Fruit fly (Drosophila melanogaster) whole organism, embryonic: Measurements from ENCODE around the gene CG14194.
A peak's percentile ranks its signal among the peaks of the same experiment; 100 is the strongest.

Source experiments
- Atf6 ChIP-seq: fragments of 200-800 bp; sonication (Bioruptor generic); IDR thresholded peaks from 2 replicates; pipeline ENCODE4 v1.3.6; 2022; ENCODE audit warnings: missing biosample characterization, missing genetic modification characterization
- B-H2 ChIP-seq: fragments of 200-800 bp; sonication (Bioruptor generic); optimal IDR thresholded peaks from 2 replicates; lab custom pipeline; 2018; ENCODE audit warnings: missing biosample characterization, mild to moderate bottlenecking, missing genetic modification characterization
- BtbVII ChIP-seq: fragments of 200-800 bp; sonication (Bioruptor generic); optimal IDR thresholded peaks from 3 replicates; lab custom pipeline; 2017; ENCODE audit warnings: missing biosample characterization, mild to moderate bottlenecking, missing genetic modification characterization
- CG10274 ChIP-seq: fragments of 200-800 bp; sonication (Bioruptor generic); optimal IDR thresholded peaks from 3 replicates; lab custom pipeline; 2017; ENCODE audit warnings: missing biosample characterization, mild to moderate bottlenecking, missing genetic modification characterization
- CG11398 ChIP-seq: fragments of 200-800 bp; sonication (Bioruptor generic); optimal IDR thresholded peaks from 2 replicates; lab custom pipeline; 2016; ENCODE audit warnings: missing biosample characterization, missing genetic modification characterization
- CG11695 ChIP-seq: fragments of 200-800 bp; sonication (Bioruptor generic); IDR thresholded peaks from 3 replicates; pipeline ENCODE4 v1.3.6; 2022; ENCODE audit warnings: missing biosample characterization, missing genetic modification characterization
- CG11723 ChIP-seq: fragments of 200-800 bp; sonication (Bioruptor generic); optimal IDR thresholded peaks from 2 replicates; lab custom pipeline; 2017; ENCODE audit warnings: missing biosample characterization, mild to moderate bottlenecking, missing genetic modification characterization
- CG13624 ChIP-seq: fragments of 200-800 bp; sonication (Bioruptor generic); optimal IDR thresholded peaks from 2 replicates; lab custom pipeline; 2016; ENCODE audit warnings: missing biosample characterization, missing genetic modification characterization
- CG16779 ChIP-seq: fragments of 200-800 bp; sonication (Bioruptor generic); IDR thresholded peaks from 2 replicates; pipeline ENCODE4 v1.3.6; 2022; ENCODE audit warnings: missing biosample characterization, missing genetic modification characterization
- CG16813 ChIP-seq: fragments of 200-800 bp; sonication (Bioruptor generic); IDR thresholded peaks from 3 replicates; pipeline ENCODE4 v1.3.6; 2022; ENCODE audit warnings: missing biosample characterization, missing genetic modification characterization; ENCODE audit not compliant: partially characterized antibody
- CG17186 ChIP-seq: fragments of 200-800 bp; sonication (Bioruptor generic); optimal IDR thresholded peaks from 3 replicates; lab custom pipeline; 2017; ENCODE audit warnings: missing biosample characterization, missing genetic modification reagents, missing genetic modification characterization
- CG17328 ChIP-seq: fragments of 200-800 bp; sonication (Bioruptor generic); IDR thresholded peaks from 2 replicates; pipeline ENCODE4 v1.3.6; 2022; ENCODE audit warnings: missing biosample characterization, missing genetic modification characterization
- CG17802 ChIP-seq: fragments of 200-800 bp; sonication (Bioruptor generic); optimal IDR thresholded peaks from 2 replicates; lab custom pipeline; 2018; ENCODE audit warnings: missing biosample characterization, mild to moderate bottlenecking, missing genetic modification characterization, moderate library complexity
- CG2199 ChIP-seq: fragments of 200-800 bp; sonication (Bioruptor generic); IDR thresholded peaks from 3 replicates; pipeline ENCODE4 v1.3.6; 2022; ENCODE audit warnings: missing biosample characterization, missing genetic modification characterization
- CG2678 ChIP-seq: fragments of 200-800 bp; sonication (Bioruptor generic); optimal IDR thresholded peaks from 3 replicates; lab custom pipeline; 2019; ENCODE audit warnings: missing biosample characterization, mild to moderate bottlenecking, missing genetic modification characterization, moderate library complexity
- CG2712 ChIP-seq: fragments of 200-800 bp; optimal IDR thresholded peaks from 3 replicates; lab custom pipeline; 2019; ENCODE audit warnings: missing biosample characterization, mild to moderate bottlenecking, missing genetic modification characterization, moderate library complexity
- CG32772 ChIP-seq: fragments of 200-800 bp; sonication (Bioruptor generic); IDR thresholded peaks from 2 replicates; pipeline ENCODE4 v1.3.6; 2022; ENCODE audit warnings: missing biosample characterization, missing genetic modification characterization
- CG42726 ChIP-seq: fragments of 200-800 bp; sonication (Bioruptor generic); IDR thresholded peaks from 2 replicates; pipeline ENCODE4 v1.3.6; 2022; ENCODE audit warnings: missing biosample characterization, missing genetic modification characterization; ENCODE audit not compliant: partially characterized antibody
- CG7271 ChIP-seq: fragments of 200-800 bp; sonication (Bioruptor generic); optimal IDR thresholded peaks from 2 replicates; lab custom pipeline; 2018; ENCODE audit warnings: missing biosample characterization, mild to moderate bottlenecking, missing genetic modification characterization, moderate library complexity
- CG9609 ChIP-seq: fragments of 200-800 bp; sonication (Bioruptor generic); optimal IDR thresholded peaks from 3 replicates; lab custom pipeline; 2016; ENCODE audit warnings: missing biosample characterization, missing genetic modification characterization
- CG9797 ChIP-seq: fragments of 200-800 bp; sonication (Bioruptor generic); optimal IDR thresholded peaks from 3 replicates; lab custom pipeline; 2018; ENCODE audit warnings: missing biosample characterization, mild to moderate bottlenecking, missing genetic modification characterization
- Dfd ChIP-seq, 2 experiments: fragments of >200 bp; optimal IDR thresholded peaks; 2 replicates each; lab custom pipeline; 2017; ENCODE audit warnings: missing biosample characterization in 2 of 2, missing genetic modification characterization in 2 of 2
- Doc2 ChIP-seq: fragments of 200-800 bp; sonication (Bioruptor generic); IDR thresholded peaks from 2 replicates; pipeline ENCODE4 v1.3.6; 2022; ENCODE audit warnings: missing biosample characterization, missing genetic modification characterization
- GATAe ChIP-seq: fragments of 200-800 bp; sonication (Bioruptor generic); conservative IDR thresholded peaks from 2 replicates; pipeline ENCODE4 v1.3.6; 2022; ENCODE audit warnings: missing biosample characterization, missing genetic modification characterization
- Gsc ChIP-seq: fragments of 200-800 bp; sonication (Bioruptor generic); IDR thresholded peaks from 2 replicates; pipeline ENCODE4 v1.3.6; 2022; ENCODE audit warnings: missing biosample characterization, missing genetic modification characterization
- Hand ChIP-seq: fragments of 200-800 bp; sonication (Bioruptor generic); optimal IDR thresholded peaks from 2 replicates; lab custom pipeline; 2017; ENCODE audit warnings: mild to moderate bottlenecking, missing biosample characterization, missing genetic modification reagents, missing genetic modification characterization
- Mes4 ChIP-seq: fragments of 200-800 bp; sonication (Bioruptor generic); optimal IDR thresholded peaks from 2 replicates; lab custom pipeline; 2016; ENCODE audit warnings: missing biosample characterization, missing genetic modification characterization
- Mrtf ChIP-seq: fragments of 200-800 bp; sonication (Bioruptor generic); IDR thresholded peaks from 3 replicates; pipeline ENCODE4 v1.3.6; 2022; ENCODE audit warnings: missing biosample characterization, missing genetic modification characterization
- NFAT ChIP-seq: fragments of 200-800 bp; sonication (Bioruptor generic); IDR thresholded peaks from 2 replicates; pipeline ENCODE4 v1.3.6; 2022; ENCODE audit warnings: missing biosample characterization, missing genetic modification characterization
- NK7.1 ChIP-seq: fragments of 200-800 bp; sonication (Bioruptor generic); optimal IDR thresholded peaks from 3 replicates; lab custom pipeline; 2016; ENCODE audit warnings: missing biosample characterization, missing genetic modification characterization
- Sin3A ChIP-seq: fragments of >200 bp; optimal IDR thresholded peaks from 2 replicates; lab custom pipeline; 2018
- Stat92E ChIP-seq, 3 experiments: fragments of >200 bp in 2 of 3; fragments of 200-800 bp in 1 of 3; sonication (Bioruptor generic) in 1 of 3; optimal IDR thresholded peaks; 2 replicates each; lab custom pipeline; 2017 to 2019; ENCODE audit warnings: missing biosample characterization in 3 of 3, missing genetic modification characterization in 3 of 3, mild to moderate bottlenecking in 1 of 3, moderate library complexity in 1 of 3
- ara ChIP-seq: fragments of 200-800 bp; sonication (Bioruptor generic); IDR thresholded peaks from 2 replicates; pipeline ENCODE4 v1.3.6; 2022; ENCODE audit warnings: missing biosample characterization, missing genetic modification characterization
- ato ChIP-seq: fragments of 200-800 bp; sonication (Bioruptor generic); IDR thresholded peaks from 2 replicates; pipeline ENCODE4 v1.3.6; 2022; ENCODE audit warnings: missing biosample characterization, missing genetic modification characterization; ENCODE audit not compliant: partially characterized antibody
- dpn ChIP-seq, 2 experiments: fragments of 200-800 bp; sonication (Bioruptor generic); optimal IDR thresholded peaks; 3 replicates each; lab custom pipeline; 2016; ENCODE audit warnings: missing biosample characterization in 2 of 2, missing genetic modification characterization in 2 of 2
- fd3F ChIP-seq: fragments of 200-800 bp; sonication (Bioruptor generic); optimal IDR thresholded peaks from 2 replicates; lab custom pipeline; 2018; ENCODE audit warnings: missing biosample characterization, mild to moderate bottlenecking, missing genetic modification characterization, moderate library complexity
- fd96Cb ChIP-seq: fragments of 200-800 bp; sonication (Bioruptor generic); optimal IDR thresholded peaks from 2 replicates; lab custom pipeline; 2018; ENCODE audit warnings: missing biosample characterization, mild to moderate bottlenecking, missing genetic modification characterization, moderate library complexity
- gcm ChIP-seq: fragments of 200-800 bp; sonication (Bioruptor generic); optimal IDR thresholded peaks from 2 replicates; lab custom pipeline; 2019; ENCODE audit warnings: missing biosample characterization, mild to moderate bottlenecking, missing genetic modification characterization, moderate library complexity
- insv ChIP-seq, 2 experiments: fragments of 200-800 bp; sonication (Bioruptor generic); optimal IDR thresholded peaks; 3 replicates each; lab custom pipeline; 2016 to 2018; ENCODE audit warnings: missing biosample characterization in 2 of 2, missing genetic modification characterization in 2 of 2
- ken ChIP-seq: fragments of 200-800 bp; sonication (Bioruptor generic); IDR thresholded peaks from 3 replicates; pipeline ENCODE4 v1.3.6; 2022; ENCODE audit warnings: missing biosample characterization, missing genetic modification characterization
- knrl ChIP-seq: fragments of 200-800 bp; sonication (Bioruptor generic); IDR thresholded peaks from 3 replicates; pipeline ENCODE4 v1.3.6; 2022; ENCODE audit warnings: missing biosample characterization, missing genetic modification characterization; ENCODE audit not compliant: partially characterized antibody
- lilli ChIP-seq: fragments of 200-800 bp; sonication (Bioruptor generic); optimal IDR thresholded peaks from 3 replicates; lab custom pipeline; 2016; ENCODE audit warnings: missing biosample characterization, missing genetic modification characterization
- nom ChIP-seq: fragments of 200-800 bp; sonication (Bioruptor generic); optimal IDR thresholded peaks from 2 replicates; lab custom pipeline; 2017; ENCODE audit warnings: missing biosample characterization, missing genetic modification characterization, mild to moderate bottlenecking, moderate library complexity, missing genetic modification reagents
- repo ChIP-seq: fragments of 200-800 bp; sonication (Bioruptor generic); optimal IDR thresholded peaks from 2 replicates; lab custom pipeline; 2016; ENCODE audit warnings: missing biosample characterization, missing genetic modification characterization
- sd ChIP-seq: fragments of 200-800 bp; sonication (Bioruptor generic); optimal IDR thresholded peaks from 3 replicates; lab custom pipeline; 2018; ENCODE audit warnings: missing biosample characterization, mild to moderate bottlenecking, missing genetic modification characterization, moderate library complexity
- slbo ChIP-seq: fragments of 200-800 bp; sonication (Bioruptor generic); IDR thresholded peaks from 2 replicates; pipeline ENCODE4 v1.3.6; 2022; ENCODE audit warnings: missing biosample characterization, missing genetic modification characterization
- tna ChIP-seq: fragments of 200-800 bp; sonication (Bioruptor generic); IDR thresholded peaks from 2 replicates; pipeline ENCODE4 v1.3.6; 2022; ENCODE audit warnings: missing biosample characterization, missing genetic modification characterization; ENCODE audit not compliant: partially characterized antibody
- wek ChIP-seq: fragments of 200-800 bp; sonication (Bioruptor generic); optimal IDR thresholded peaks from 3 replicates; lab custom pipeline; 2018; ENCODE audit warnings: missing biosample characterization, mild to moderate bottlenecking, missing genetic modification characterization, moderate library complexity
- zfh2 ChIP-seq: fragments of 200-800 bp; sonication (Bioruptor generic); optimal IDR thresholded peaks from 2 replicates; lab custom pipeline; 2016; ENCODE audit warnings: missing biosample characterization, missing genetic modification characterization

The CG14194 gene

DNA sequence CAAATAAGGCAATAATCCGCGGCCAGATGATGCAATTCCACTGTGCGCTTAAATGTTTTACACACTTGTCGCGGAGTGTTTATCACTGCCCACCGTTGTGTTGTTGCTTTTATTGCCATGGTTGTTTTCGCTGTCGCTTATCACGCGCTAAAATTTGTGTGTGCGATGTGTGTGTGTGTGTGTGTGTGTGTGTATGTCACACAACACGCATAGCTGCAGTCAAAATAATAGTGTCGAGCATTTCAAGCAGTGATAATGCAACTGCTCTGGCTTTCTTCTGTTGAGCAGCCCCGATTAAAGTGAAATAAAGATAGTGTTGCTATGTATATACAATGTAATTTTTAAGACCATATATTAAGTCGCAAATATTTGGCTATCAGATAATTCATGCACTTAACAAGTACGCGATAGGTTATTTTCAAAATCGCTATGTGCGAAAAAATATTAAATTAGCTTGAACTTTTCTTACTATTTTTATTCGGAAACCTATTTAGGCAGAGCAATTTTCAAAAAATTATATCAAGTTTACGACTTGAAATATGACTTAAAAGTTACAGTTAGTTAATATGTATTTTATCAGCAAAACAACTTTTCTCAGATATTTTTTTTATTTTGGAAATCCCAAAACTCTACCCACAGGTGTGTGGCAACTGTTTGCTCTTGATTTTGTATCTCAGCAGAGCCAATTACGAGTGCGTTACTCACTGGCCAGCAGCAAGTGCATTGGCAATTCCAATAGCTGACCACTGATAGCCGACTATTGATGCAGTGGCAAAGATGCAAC is 27.0 kb upstream of the CG14194 start (continued):
- no peak for TF ChIP-seq CG32772 (GFP tag; lab: Robert Waterston, UW)
- TF ChIP-seq Stat92E (GFP tag; optimal IDR thresholded peaks at IDR 0.05; lab: Kevin White, UChicago) = no peak
- no peak for TF ChIP-seq CG42726 (GFP tag; lab: Robert Waterston, UW)
- TF ChIP-seq NK7.1 (GFP tag; lab: Kevin White, UChicago) = no peak
- TF ChIP-seq CG11723 = peak; percentile 2
- no peak for TF ChIP-seq wek (GFP tag; lab: Kevin White, UChicago)
- peak; percentile 44; the same call in 1 of the 2 replicates for TF ChIP-seq slbo
- TF ChIP-seq repo = no peak
- 0 out of 3 replicates have a peak, but pooled peaks have one; percentile 3 for TF ChIP-seq Mrtf
- no peak for TF ChIP-seq CG9609
- TF ChIP-seq Sin3A = no peak
- TF ChIP-seq ara (GFP tag; lab: Robert Waterston, UW) = no peak
- TF ChIP-seq GATAe (GFP tag; lab: Robert Waterston, UW) = 0 out of 2 replicates have a peak, but pooled peaks have one; percentile 23
- TF ChIP-seq CG17802 = no peak
- no peak for TF ChIP-seq CG7271 (tag; lab: Kevin White, UChicago)
- peak; percentile 24 for TF ChIP-seq fd96Cb
- TF ChIP-seq CG2712 (tag; lab: Kevin White, UChicago) = peak; percentile 18
- TF ChIP-seq CG11398 (GFP tag; lab: Kevin White, UChicago) = no peak
- no peak for TF ChIP-seq tna
- TF ChIP-seq CG10274 (GFP tag; lab: Kevin White, UChicago) = no peak
- no peak for TF ChIP-seq CG13624
- TF ChIP-seq CG16779 (GFP tag; lab: Robert Waterston, UW) = no peak
- TF ChIP-seq Doc2 (GFP tag; lab: Robert Waterston, UW) = no peak
- no peak for TF ChIP-seq CG17328 (GFP tag; lab: Robert Waterston, UW)
- TF ChIP-seq Mes4 (GFP tag; lab: Kevin White, UChicago) = no peak
- TF ChIP-seq CG11695 (GFP tag; lab: Robert Waterston, UW) = peak; percentile 57; the same call in 1 of the 3 replicates
- no peak for TF ChIP-seq ken (GFP tag; lab: Robert Waterston, UW)
- TF ChIP-seq NFAT (GFP tag; lab: Robert Waterston, UW) = no peak
- no peak for TF ChIP-seq sd (tag; lab: Kevin White, UChicago)
- no peak for TF ChIP-seq ato
- no peak for TF ChIP-seq Dfd (GFP tag; optimal IDR thresholded peaks at IDR 0.05; lab: Kevin White, UChicago)
- no peak for TF ChIP-seq Gsc
- peak; percentile 16 for TF ChIP-seq fd3F (GFP tag; lab: Kevin White, UChicago)
- TF ChIP-seq knrl (GFP tag; lab: Robert Waterston, UW) = no peak
- no peak for TF ChIP-seq CG9797 (GFP tag; lab: Kevin White, UChicago)
- TF ChIP-seq CG17186 = no peak
- peak; percentile 75 for TF ChIP-seq CG2678
- no peak for TF ChIP-seq BtbVII (GFP tag; lab: Kevin White, UChicago)
- TF ChIP-seq lilli (GFP tag; lab: Kevin White, UChicago) = peak; percentile 35
- TF ChIP-seq CG2199 = no peak
- TF ChIP-seq insv (GFP tag; optimal IDR thresholded peaks at IDR 0.05; lab: Kevin White, UChicago) = no peak
- no peak for TF ChIP-seq zfh2 (GFP tag; lab: Kevin White, UChicago)
- no peak for TF ChIP-seq nom (GFP tag; lab: Kevin White, UChicago)
- TF ChIP-seq B-H2 (GFP tag; lab: Kevin White, UChicago) = no peak
- TF ChIP-seq Atf6 (GFP tag; lab: Robert Waterston, UW) = no peak
- peak; percentile 41 to 61 for TF ChIP-seq dpn (GFP tag; optimal IDR thresholded peaks at IDR 0.05; lab: Kevin White, UChicago)
- TF ChIP-seq CG16813 (GFP tag; lab: Robert Waterston, UW) = no peak
- no peak for TF ChIP-seq Hand (GFP tag; lab: Kevin White, UChicago)
- no peak for TF ChIP-seq gcm (GFP tag; lab: Kevin White, UChicago)
